Worm (Caenorhabditis elegans) whole organism, mixed stage, embryonic: ENCODE data around the gene Y39B6A.30.

Experiments
- M03D4.4 ChIP-seq: sonication (generic microtip); optimal IDR thresholded peaks from 2 replicates; lab custom pipeline; 2017; ENCODE audit warnings: mild to moderate bottlenecking, missing genetic modification characterization, missing compliant biosample characterization
- ceh-39 ChIP-seq: fragments of 150-350 bp; optimal IDR thresholded peaks from 2 replicates; lab custom pipeline; 2014; ENCODE audit warnings: missing biosample characterization, missing genetic modification characterization
- ceh-43 ChIP-seq: fragments of 200-800 bp; sonication (Bioruptor generic); optimal IDR thresholded peaks from 2 replicates; lab custom pipeline; 2018; ENCODE audit warnings: mild to moderate bottlenecking, missing genetic modification characterization, moderate library complexity, missing compliant biosample characterization
- ceh-83 ChIP-seq: fragments of 200-800 bp; sonication (Bioruptor generic); optimal IDR thresholded peaks from 2 replicates; lab custom pipeline; 2018; ENCODE audit warnings: mild to moderate bottlenecking, missing genetic modification characterization, missing compliant biosample characterization
- cnd-1 ChIP-seq: fragments of 200-800 bp; sonication (Bioruptor generic); optimal IDR thresholded peaks from 2 replicates; lab custom pipeline; 2018; ENCODE audit warnings: mild to moderate bottlenecking, missing genetic modification characterization, missing compliant biosample characterization
- drap-1 ChIP-seq: fragments of 200-800 bp; sonication (Bioruptor generic); optimal IDR thresholded peaks from 3 replicates; lab custom pipeline; 2018; ENCODE audit warnings: mild to moderate bottlenecking, missing genetic modification characterization, missing compliant biosample characterization
- elt-1 ChIP-seq: sonication (generic microtip); optimal IDR thresholded peaks from 2 replicates; lab custom pipeline; 2017; ENCODE audit warnings: missing genetic modification characterization, mild to moderate bottlenecking, missing compliant biosample characterization, antibody characterized with exemption, moderate library complexity, borderline replicate concordance; ENCODE audit not compliant: insufficient read depth
- elt-3 ChIP-seq: fragments of 150-350 bp; optimal IDR thresholded peaks from 2 replicates; lab custom pipeline; 2014; ENCODE audit warnings: missing biosample characterization, missing genetic modification characterization
- flh-1 ChIP-seq: fragments of 200-800 bp; sonication (Bioruptor generic); optimal IDR thresholded peaks from 2 replicates; lab custom pipeline; 2018; ENCODE audit warnings: mild to moderate bottlenecking, missing genetic modification characterization, moderate library complexity, missing compliant biosample characterization
- ham-2 ChIP-seq: fragments of 200-800 bp; sonication (Bioruptor generic); optimal IDR thresholded peaks from 2 replicates; lab custom pipeline; 2018; ENCODE audit warnings: mild to moderate bottlenecking, missing genetic modification characterization, missing compliant biosample characterization
- hlh-1 ChIP-seq: fragments of 150-350 bp; optimal IDR thresholded peaks from 2 replicates; lab custom pipeline; 2014; ENCODE audit warnings: missing biosample characterization, missing genetic modification reagents, missing genetic modification characterization
- lin-13 ChIP-seq: fragments of 150-350 bp; optimal IDR thresholded peaks from 2 replicates; lab custom pipeline; 2014; ENCODE audit warnings: missing biosample characterization, missing genetic modification characterization
- lin-32 ChIP-seq: fragments of 200-800 bp; sonication (Bioruptor generic); optimal IDR thresholded peaks from 2 replicates; lab custom pipeline; 2018; ENCODE audit warnings: mild to moderate bottlenecking, missing genetic modification characterization, missing compliant biosample characterization
- lsy-2 ChIP-seq: fragments of 150-350 bp; optimal IDR thresholded peaks from 2 replicates; lab custom pipeline; 2014; ENCODE audit warnings: missing biosample characterization, missing genetic modification characterization
- mab-5 ChIP-seq: fragments of 150-350 bp; optimal IDR thresholded peaks from 2 replicates; lab custom pipeline; 2014; ENCODE audit warnings: missing biosample characterization, missing genetic modification characterization
- mep-1 ChIP-seq: fragments of 150-350 bp; optimal IDR thresholded peaks from 2 replicates; lab custom pipeline; 2017; ENCODE audit warnings: missing biosample characterization, missing genetic modification reagents, missing genetic modification characterization, inconsistent platforms
- mls-2 ChIP-seq: sonication (generic microtip); optimal IDR thresholded peaks from 2 replicates; lab custom pipeline; 2016; ENCODE audit warnings: mild to moderate bottlenecking, missing genetic modification characterization, moderate library complexity, missing compliant biosample characterization
- nhr-2 ChIP-seq: fragments of 150-350 bp; optimal IDR thresholded peaks from 2 replicates; lab custom pipeline; 2014; ENCODE audit warnings: missing biosample characterization, missing genetic modification characterization
- nhr-28 ChIP-seq: fragments of 150-350 bp; optimal IDR thresholded peaks from 2 replicates; lab custom pipeline; 2014; ENCODE audit warnings: missing biosample characterization, missing genetic modification characterization
- nhr-76 ChIP-seq: sonication (generic microtip); optimal IDR thresholded peaks from 2 replicates; lab custom pipeline; 2017; ENCODE audit warnings: missing biosample characterization, missing genetic modification characterization
- pha-4 ChIP-seq: fragments of 150-350 bp; optimal IDR thresholded peaks from 2 replicates; lab custom pipeline; 2018; ENCODE audit warnings: missing biosample characterization, missing genetic modification reagents, missing genetic modification characterization
- sem-2 ChIP-seq: fragments of 200-800 bp; sonication (Bioruptor generic); optimal IDR thresholded peaks from 2 replicates; lab custom pipeline; 2018; ENCODE audit warnings: mild to moderate bottlenecking, missing genetic modification characterization, missing compliant biosample characterization
- snpc-4 ChIP-seq: fragments of 150-350 bp; optimal IDR thresholded peaks from 2 replicates; lab custom pipeline; 2014; ENCODE audit warnings: missing biosample characterization, missing genetic modification characterization
- sptf-1 ChIP-seq: sonication (generic microtip); optimal IDR thresholded peaks from 2 replicates; lab custom pipeline; 2017; ENCODE audit warnings: mild to moderate bottlenecking, missing genetic modification characterization, moderate library complexity, missing compliant biosample characterization
- tbx-8 ChIP-seq: fragments of 200-800 bp; sonication (Bioruptor generic); optimal IDR thresholded peaks from 2 replicates; lab custom pipeline; 2018; ENCODE audit warnings: mild to moderate bottlenecking, missing genetic modification characterization, moderate library complexity, missing compliant biosample characterization
- unc-120 ChIP-seq: sonication (generic microtip); optimal IDR thresholded peaks from 2 replicates; lab custom pipeline; 2017; ENCODE audit warnings: missing genetic modification characterization, missing compliant biosample characterization; ENCODE audit not compliant: poor library complexity, severe bottlenecking
- unc-39 ChIP-seq: fragments of 150-350 bp; optimal IDR thresholded peaks from 2 replicates; lab custom pipeline; 2014; ENCODE audit warnings: missing biosample characterization, missing genetic modification characterization
- unc-62 ChIP-seq: fragments of 150-350 bp; optimal IDR thresholded peaks from 2 replicates; lab custom pipeline; 2014; ENCODE audit warnings: missing biosample characterization, missing genetic modification reagents, missing genetic modification characterization
- zip-8 ChIP-seq: fragments of 150-350 bp; optimal IDR thresholded peaks from 2 replicates; lab custom pipeline; 2014; ENCODE audit warnings: missing biosample characterization, missing genetic modification characterization
- ztf-11 ChIP-seq: fragments of 150-350 bp; optimal IDR thresholded peaks from 2 replicates; lab custom pipeline; 2014; ENCODE audit warnings: missing biosample characterization, missing genetic modification characterization

The Y39B6A.30 gene

DNA sequence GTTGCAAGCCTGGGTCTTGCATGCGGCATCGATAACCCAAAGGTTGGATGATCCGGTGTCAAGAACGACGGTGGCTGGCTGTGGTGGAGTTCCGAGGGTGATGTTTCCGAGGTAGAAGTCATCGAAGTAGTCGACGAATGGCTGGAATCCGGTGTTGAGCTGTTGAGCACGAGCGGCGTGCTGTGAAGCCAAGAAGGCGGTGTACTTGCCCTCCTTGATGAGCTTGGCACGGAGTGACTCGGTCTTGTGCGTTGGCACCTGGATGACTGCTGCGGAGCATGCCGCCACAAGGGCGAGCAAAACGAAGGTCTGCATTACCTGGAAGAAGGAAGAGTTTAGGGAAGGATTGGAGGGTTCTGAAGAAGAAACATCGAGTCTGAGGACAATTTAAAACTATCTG, 36.1 kb downstream of the Y39B6A.30 start, which contains the start of gene asp-1:
Gene asp-1 (minus strand): TSS at position 315 of the 400 bp plus-strand sequence.
- no peak for TF ChIP-seq nhr-28 (tag; lab: Kevin White, UChicago)
- peak; percentile 26 for TF ChIP-seq drap-1
- TF ChIP-seq mls-2 (tag; lab: Kevin White, UChicago) = no peak

DNA sequence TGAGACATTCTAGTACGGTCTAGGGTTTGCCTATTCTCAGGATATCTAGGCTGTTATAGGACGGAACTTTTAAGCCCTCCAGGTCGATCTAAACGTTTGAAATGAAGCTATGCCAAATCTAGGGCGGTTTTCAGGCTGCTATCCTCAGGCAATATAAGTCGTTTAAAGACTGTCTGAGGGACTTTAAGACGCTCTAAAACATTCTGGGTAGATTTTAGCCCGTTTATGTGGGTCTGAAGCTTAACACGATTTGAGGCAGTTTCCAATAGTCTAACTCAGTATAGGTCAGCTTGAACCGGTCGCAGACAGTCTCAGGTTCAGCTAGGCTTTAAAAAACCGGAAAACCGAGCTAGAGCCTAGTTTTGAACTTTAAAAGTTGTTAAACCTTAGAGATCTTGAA, 36.5 kb downstream of the Y39B6A.30 start:
- no peak for TF ChIP-seq tbx-8 (GFP tag; lab: Kevin White, UChicago)
- no peak for TF ChIP-seq unc-120 (tag; lab: Kevin White, UChicago)
- no peak for TF ChIP-seq lin-13 (tag; lab: Kevin White, UChicago)
- TF ChIP-seq mab-5 (tag; lab: Kevin White, UChicago) = no peak
- TF ChIP-seq elt-3 = no peak
- no peak for TF ChIP-seq snpc-4 (tag; lab: Kevin White, UChicago)
- no peak for TF ChIP-seq zip-8 (tag; lab: Kevin White, UChicago)
- TF ChIP-seq M03D4.4 = no peak
- no peak for TF ChIP-seq cnd-1 (tag; lab: Kevin White, UChicago)
- no peak for TF ChIP-seq unc-39 (tag; lab: Kevin White, UChicago)
- TF ChIP-seq ceh-39 (tag; lab: Kevin White, UChicago) = no peak
- no peak for TF ChIP-seq lsy-2 (tag; lab: Kevin White, UChicago)
- no peak for TF ChIP-seq ztf-11 (tag; lab: Kevin White, UChicago)
- no peak for TF ChIP-seq nhr-76 (tag; lab: Kevin White, UChicago)
- no peak for TF ChIP-seq flh-1
- TF ChIP-seq ceh-83 (GFP tag; lab: Kevin White, UChicago) = no peak
- no peak for TF ChIP-seq nhr-2
- TF ChIP-seq ham-2 (GFP tag; lab: Kevin White, UChicago) = no peak
- TF ChIP-seq sptf-1 (tag; lab: Kevin White, UChicago) = no peak
- TF ChIP-seq pha-4 (tag; lab: Kevin White, UChicago) = no peak

ce11 chrV:19051425-19051824, 37.1 kb downstream of the Y39B6A.30 start:
- TF ChIP-seq lsy-2 (tag; lab: Kevin White, UChicago) = no peak
- TF ChIP-seq ham-2 (GFP tag; lab: Kevin White, UChicago) = no peak
- no peak for TF ChIP-seq nhr-76 (tag; lab: Kevin White, UChicago)
- TF ChIP-seq hlh-1 = no peak
- no peak for TF ChIP-seq lin-32 (GFP tag; lab: Kevin White, UChicago)
- no peak for TF ChIP-seq nhr-2
- no peak for TF ChIP-seq cnd-1 (tag; lab: Kevin White, UChicago)
- TF ChIP-seq nhr-28 (tag; lab: Kevin White, UChicago) = no peak
- TF ChIP-seq snpc-4 (tag; lab: Kevin White, UChicago) = no peak
- no peak for TF ChIP-seq flh-1
- TF ChIP-seq ceh-39 (tag; lab: Kevin White, UChicago) = no peak
- no peak for TF ChIP-seq unc-39 (tag; lab: Kevin White, UChicago)
- TF ChIP-seq ceh-83 (GFP tag; lab: Kevin White, UChicago) = no peak
- TF ChIP-seq pha-4 (tag; lab: Kevin White, UChicago) = no peak
- TF ChIP-seq mep-1 (tag; lab: Kevin White, UChicago) = no peak
- TF ChIP-seq, all 35 proteins: peak for 0

DNA sequence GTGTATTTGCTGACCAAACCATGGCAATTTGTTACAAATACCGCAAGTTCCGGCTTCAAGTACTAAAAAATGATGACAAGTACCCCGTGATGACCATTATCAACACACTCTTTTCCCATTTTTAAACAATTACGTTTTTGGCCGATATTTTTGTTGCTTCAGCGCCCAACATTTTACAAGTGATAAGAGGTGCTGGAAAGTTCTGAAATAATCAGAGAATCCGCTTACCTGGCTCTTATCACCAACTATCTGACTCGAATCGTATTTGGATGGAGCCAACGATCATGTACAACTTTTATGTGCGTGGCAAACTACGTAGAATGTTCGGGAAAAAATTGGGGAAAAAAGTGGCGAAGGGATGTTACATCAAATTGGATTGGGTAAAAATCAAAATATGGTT, 38.9 kb downstream of the Y39B6A.30 start:
- TF ChIP-seq ceh-83 (GFP tag; lab: Kevin White, UChicago) = no peak
- TF ChIP-seq elt-3 = no peak
- no peak for TF ChIP-seq mls-2 (tag; lab: Kevin White, UChicago)
- TF ChIP-seq snpc-4 (tag; lab: Kevin White, UChicago) = no peak
- no peak for TF ChIP-seq mab-5 (tag; lab: Kevin White, UChicago)
- TF ChIP-seq zip-8 (tag; lab: Kevin White, UChicago) = no peak
- TF ChIP-seq nhr-28 (tag; lab: Kevin White, UChicago) = no peak
- no peak for TF ChIP-seq unc-39 (tag; lab: Kevin White, UChicago)
- TF ChIP-seq lsy-2 (tag; lab: Kevin White, UChicago) = no peak
- TF ChIP-seq hlh-1 = no peak
- no peak for TF ChIP-seq M03D4.4
- TF ChIP-seq mep-1 (tag; lab: Kevin White, UChicago) = no peak
- no peak for TF ChIP-seq ham-2 (GFP tag; lab: Kevin White, UChicago)
- no peak for TF ChIP-seq unc-62 (GFP tag; lab: Kevin White, UChicago)
- no peak for TF ChIP-seq drap-1
- TF ChIP-seq unc-120 (tag; lab: Kevin White, UChicago) = no peak
- TF ChIP-seq elt-1 (tag; lab: Kevin White, UChicago) = no peak
- TF ChIP-seq cnd-1 (tag; lab: Kevin White, UChicago) = no peak
- TF ChIP-seq sem-2 (GFP tag; lab: Kevin White, UChicago) = no peak
- TF ChIP-seq ceh-43 (GFP tag; lab: Kevin White, UChicago) = no peak
- TF ChIP-seq, all 35 proteins: peak for 0
